Fruit fly (Drosophila melanogaster): Measurements from ENCODE around the gene Adi1.

The Adi1 gene

DNA sequence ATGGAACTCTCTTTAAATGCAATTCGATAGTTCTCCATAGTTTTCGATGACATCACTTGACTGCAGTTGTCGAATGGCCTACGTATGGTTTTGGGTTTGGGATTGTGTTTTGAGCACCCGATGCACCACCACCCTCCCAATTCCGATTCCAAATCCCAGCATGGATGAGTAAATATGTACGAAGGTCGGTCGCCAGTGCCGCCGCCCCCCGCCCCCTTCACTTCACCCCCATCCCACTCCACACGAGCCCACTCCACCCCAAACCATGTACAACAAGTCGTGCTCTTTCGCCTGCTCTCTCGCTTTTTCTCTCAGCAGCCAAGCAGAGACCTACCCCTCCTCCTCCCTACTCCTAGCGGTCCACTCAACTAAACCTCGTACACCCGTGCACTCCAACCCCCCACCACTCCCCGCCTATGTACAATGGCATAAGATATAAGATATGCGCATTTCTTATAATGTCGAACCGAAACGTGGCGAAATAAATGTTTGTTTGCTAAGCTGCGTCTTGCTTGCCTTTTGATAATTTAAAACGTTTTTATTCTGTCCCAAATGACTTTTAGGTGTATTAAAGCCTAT, 17.6 kb downstream of the Adi1 start (continued):
- TF ChIP-seq Eip75B (GFP tag; optimal IDR thresholded peaks at IDR 0.05) = no peak
- no peak for TF ChIP-seq net (GFP tag; optimal IDR thresholded peaks at IDR 0.05)
- TF ChIP-seq Sox14 (GFP tag; optimal IDR thresholded peaks at IDR 0.05) = no peak
- no peak for TF ChIP-seq fd59A (GFP tag; optimal IDR thresholded peaks at IDR 0.05)
- peak; percentile 29 for TF ChIP-seq Eip78C (GFP tag)
- no peak for TF ChIP-seq achi (GFP tag; optimal IDR thresholded peaks at IDR 0.05)
- TF ChIP-seq CG3919 (GFP tag; optimal IDR thresholded peaks at IDR 0.05) = no peak
- 0 out of 2 replicates have a peak, but pooled peaks have one; percentile 6 for TF ChIP-seq CG15336 (GFP tag; IDR thresholded peaks at IDR 0.05)
- TF ChIP-seq fd85E (GFP tag; optimal IDR thresholded peaks at IDR 0.05) = no peak
- no peak for TF ChIP-seq Hr4 (GFP tag; optimal IDR thresholded peaks at IDR 0.05)
- TF ChIP-seq vri (GFP tag; optimal IDR thresholded peaks at IDR 0.05) = peak; percentile 27
- TF ChIP-seq Gug (GFP tag; IDR thresholded peaks at IDR 0.05) = no peak
- no peak for TF ChIP-seq OdsH (GFP tag; optimal IDR thresholded peaks at IDR 0.05)
- TF ChIP-seq CG10669 (GFP tag; optimal IDR thresholded peaks at IDR 0.05) = no peak
- TF ChIP-seq Ets21C (GFP tag; optimal IDR thresholded peaks at IDR 0.05) = no peak
- TF ChIP-seq CG11762 (GFP tag; optimal IDR thresholded peaks at IDR 0.05; ENCODE audit: insufficient read depth) = no peak
- TF ChIP-seq Sox102F (GFP tag; optimal IDR thresholded peaks at IDR 0.05) = no peak
- TF ChIP-seq ss (GFP tag; optimal IDR thresholded peaks at IDR 0.05) = peak; percentile 8 to 39
- no peak for TF ChIP-seq CG6276 (GFP tag; optimal IDR thresholded peaks at IDR 0.05)
- no peak for TF ChIP-seq CG6808 (GFP tag; optimal IDR thresholded peaks at IDR 0.05)
- TF ChIP-seq CG10631 (GFP tag; optimal IDR thresholded peaks at IDR 0.05) = no peak
- TF ChIP-seq Ets96B (tag; optimal IDR thresholded peaks at IDR 0.05) = no peak
- no peak for TF ChIP-seq CG6854 (GFP tag; optimal IDR thresholded peaks at IDR 0.05)
- no peak for TF ChIP-seq CG6792 (GFP tag; optimal IDR thresholded peaks at IDR 0.05)
- no peak for TF ChIP-seq CG34406 (GFP tag; optimal IDR thresholded peaks at IDR 0.05)
- no peak for TF ChIP-seq CG1621 (tag; optimal IDR thresholded peaks at IDR 0.05)

DNA sequence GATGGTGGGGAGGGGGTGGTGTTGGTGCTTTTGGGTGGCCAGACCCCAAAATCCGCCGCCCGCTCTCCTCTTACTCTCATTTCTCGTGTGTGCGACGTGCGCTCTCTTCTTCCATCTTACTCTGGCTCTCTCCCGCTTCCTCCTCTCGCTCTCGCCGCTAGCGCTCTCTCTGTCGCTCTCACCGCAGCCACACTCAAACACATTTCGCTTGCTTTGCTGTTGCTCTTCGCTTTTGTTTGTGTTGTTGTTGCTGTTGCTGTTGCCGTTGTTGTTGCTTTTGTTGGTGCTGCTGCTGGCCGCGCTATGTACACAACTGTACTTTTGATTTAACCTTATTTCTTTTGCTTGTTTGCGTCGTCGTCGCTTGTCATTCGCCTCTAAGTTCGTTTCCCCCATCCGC, 18.6 kb downstream of the Adi1 start:
- TF ChIP-seq CG32006 (GFP tag; optimal IDR thresholded peaks at IDR 0.05) = no peak
- no peak for TF ChIP-seq acj6 (GFP tag; optimal IDR thresholded peaks at IDR 0.05)
- TF ChIP-seq Eip93F (GFP tag; optimal IDR thresholded peaks at IDR 0.05) = no peak
- no peak for TF ChIP-seq spab (GFP tag; optimal IDR thresholded peaks at IDR 0.05)
- TF ChIP-seq dac (GFP tag; optimal IDR thresholded peaks at IDR 0.05) = no peak
- peak; percentile 0 for TF ChIP-seq CG16779 (tag; optimal IDR thresholded peaks at IDR 0.05)
- TF ChIP-seq fkh (GFP tag; optimal IDR thresholded peaks at IDR 0.05) = peak; percentile 69
- no peak for TF ChIP-seq CG11902 (GFP tag; optimal IDR thresholded peaks at IDR 0.05)
- TF ChIP-seq CG15336 (GFP tag; IDR thresholded peaks at IDR 0.05) = peak; percentile 41; the same call in 1 of the 2 replicates
- peak; percentile 67; the same call in 2 of the 3 replicates for TF ChIP-seq eg (GFP tag; IDR thresholded peaks at IDR 0.05)
- no peak for TF ChIP-seq Smox (GFP tag; optimal IDR thresholded peaks at IDR 0.05)
- TF ChIP-seq pdm3 (GFP tag; optimal IDR thresholded peaks at IDR 0.05) = no peak
- TF ChIP-seq salr (GFP tag; optimal IDR thresholded peaks at IDR 0.05) = no peak
- TF ChIP-seq CG6163 (GFP tag; IDR thresholded peaks at IDR 0.05) = peak; percentile 63
- TF ChIP-seq Gug (GFP tag; IDR thresholded peaks at IDR 0.05) = no peak
- peak; percentile 18 for TF ChIP-seq esn (GFP tag; optimal IDR thresholded peaks at IDR 0.05)
- no peak for TF ChIP-seq CG4318 (GFP tag; optimal IDR thresholded peaks at IDR 0.05)
- TF ChIP-seq Sox14 (GFP tag; optimal IDR thresholded peaks at IDR 0.05) = no peak
- TF ChIP-seq vri (GFP tag; optimal IDR thresholded peaks at IDR 0.05) = peak; percentile 29
- TF ChIP-seq Ets96B (tag; optimal IDR thresholded peaks at IDR 0.05) = no peak
- TF ChIP-seq CG11294 (GFP tag; IDR thresholded peaks at IDR 0.05) = no peak
- no peak for TF ChIP-seq ss (GFP tag; optimal IDR thresholded peaks at IDR 0.05)
- peak; percentile 9 for TF ChIP-seq CG34406 (GFP tag; optimal IDR thresholded peaks at IDR 0.05)
- TF ChIP-seq Lpt (GFP tag; optimal IDR thresholded peaks at IDR 0.05) = peak; percentile 42
- TF ChIP-seq Hr38 (GFP tag; optimal IDR thresholded peaks at IDR 0.05) = no peak
- no peak for TF ChIP-seq CG10631 (GFP tag; optimal IDR thresholded peaks at IDR 0.05)
- TF ChIP-seq CG8632 (GFP tag; optimal IDR thresholded peaks at IDR 0.05) = no peak
- TF ChIP-seq Sox102F (GFP tag; optimal IDR thresholded peaks at IDR 0.05) = peak; percentile 36
- peak; percentile 15 for TF ChIP-seq CG3919 (GFP tag; optimal IDR thresholded peaks at IDR 0.05)
- peak; percentile 69 for TF ChIP-seq svp (GFP tag)
- no peak for TF ChIP-seq lz (GFP tag; optimal IDR thresholded peaks at IDR 0.05)
- TF ChIP-seq CG8119 (GFP tag; IDR thresholded peaks at IDR 0.05) = peak; percentile 39; the same call in 1 of the 3 replicates
- TF ChIP-seq topi (GFP tag; optimal IDR thresholded peaks at IDR 0.05) = no peak
- TF ChIP-seq achi (GFP tag; optimal IDR thresholded peaks at IDR 0.05) = no peak
- no peak for TF ChIP-seq CG7368 (GFP tag; optimal IDR thresholded peaks at IDR 0.05)
- peak; percentile 56 for TF ChIP-seq Eip78C (GFP tag)
